Worm (Caenorhabditis elegans): Measurements from ENCODE around the gene nuc-1.

ce11 chrX:9510448-9510847 is 29.3 kb upstream of the nuc-1 start:
- TF ChIP-seq nhr-90 (tag; optimal IDR thresholded peaks at IDR 0.05; ENCODE audit: poor library complexity) (no peak), aly-2 (tag; optimal IDR thresholded peaks at IDR 0.05) (no peak), ama-1 (optimal IDR thresholded peaks at IDR 0.05) (no peak), nhr-76 (tag; optimal IDR thresholded peaks at IDR 0.05) (no peak), hpl-2 (GFP tag; optimal IDR thresholded peaks at IDR 0.05) (no peak), tbx-2 (tag; optimal IDR thresholded peaks at IDR 0.05) (no peak), fos-1 (tag; optimal IDR thresholded peaks at IDR 0.05) (no peak), nhr-11 (tag; optimal IDR thresholded peaks at IDR 0.05) (no peak), dpl-1 (GFP tag; optimal IDR thresholded peaks at IDR 0.05) (no peak)
